Fruit fly (Drosophila melanogaster) whole organism, embryonic: ENCODE data around the gene Pif1A.

Experiments
- CG15073 ChIP-seq: fragments of 200-800 bp; sonication (Bioruptor generic); optimal IDR thresholded peaks from 2 replicates; lab custom pipeline; 2016; ENCODE audit warnings: missing biosample characterization, missing genetic modification characterization
- CG15514 ChIP-seq: fragments of 200-800 bp; sonication (Bioruptor generic); optimal IDR thresholded peaks from 3 replicates; lab custom pipeline; 2017; ENCODE audit warnings: missing biosample characterization, missing genetic modification characterization, mild to moderate bottlenecking, moderate library complexity, missing genetic modification reagents
- CG1602 ChIP-seq: fragments of 200-800 bp; sonication (Bioruptor generic); optimal IDR thresholded peaks from 3 replicates; lab custom pipeline; 2016; ENCODE audit warnings: missing biosample characterization, missing genetic modification characterization
- CG1603 ChIP-seq: fragments of 200-800 bp; sonication (Bioruptor generic); optimal IDR thresholded peaks from 2 replicates; lab custom pipeline; 2019; ENCODE audit warnings: missing biosample characterization, mild to moderate bottlenecking, missing genetic modification characterization, moderate library complexity
- CG17186 ChIP-seq: fragments of 200-800 bp; sonication (Bioruptor generic); optimal IDR thresholded peaks from 3 replicates; lab custom pipeline; 2017; ENCODE audit warnings: missing biosample characterization, missing genetic modification reagents, missing genetic modification characterization
- CG18619 ChIP-seq: fragments of 200-800 bp; sonication (Bioruptor generic); optimal IDR thresholded peaks from 3 replicates; lab custom pipeline; 2017; ENCODE audit warnings: missing biosample characterization, mild to moderate bottlenecking, missing genetic modification characterization
- CG2120 ChIP-seq: fragments of 200-800 bp; sonication (Bioruptor generic); optimal IDR thresholded peaks from 3 replicates; lab custom pipeline; 2016; ENCODE audit warnings: missing biosample characterization, missing genetic modification characterization
- CG32532 ChIP-seq: fragments of 200-800 bp; sonication (Bioruptor generic); IDR thresholded peaks from 2 replicates; pipeline ENCODE4 v1.3.6; 2022; ENCODE audit warnings: missing biosample characterization, missing genetic modification characterization
- CG34224 ChIP-seq: fragments of 200-800 bp; sonication (Bioruptor generic); IDR thresholded peaks from 3 replicates; pipeline ENCODE4 v1.3.6; 2022; ENCODE audit warnings: missing biosample characterization, missing genetic modification characterization; ENCODE audit not compliant: partially characterized antibody
- CG4282 ChIP-seq: fragments of 200-800 bp; sonication (Bioruptor generic); optimal IDR thresholded peaks from 2 replicates; lab custom pipeline; 2016; ENCODE audit warnings: missing biosample characterization, missing genetic modification characterization
- CG4617 ChIP-seq: fragments of 200-800 bp; sonication (Bioruptor generic); optimal IDR thresholded peaks from 3 replicates; lab custom pipeline; 2016; ENCODE audit warnings: missing biosample characterization, missing genetic modification characterization, borderline replicate concordance
- CG7745 ChIP-seq: fragments of 200-800 bp; sonication (Bioruptor generic); optimal IDR thresholded peaks from 2 replicates; lab custom pipeline; 2018; ENCODE audit warnings: missing biosample characterization, mild to moderate bottlenecking, missing genetic modification characterization, moderate library complexity
- CG8089 ChIP-seq: fragments of 200-800 bp; sonication (Bioruptor generic); optimal IDR thresholded peaks from 3 replicates; lab custom pipeline; 2016; ENCODE audit warnings: missing biosample characterization, missing genetic modification characterization
- Dp ChIP-seq: fragments of 200-800 bp; sonication (Bioruptor generic); optimal IDR thresholded peaks from 2 replicates; lab custom pipeline; 2018; ENCODE audit warnings: missing biosample characterization, mild to moderate bottlenecking, missing genetic modification characterization, moderate library complexity
- Dref ChIP-seq: fragments of 200-800 bp; sonication (Bioruptor generic); IDR thresholded peaks from 2 replicates; pipeline ENCODE4 v1.3.6; 2022; ENCODE audit warnings: missing biosample characterization, missing genetic modification characterization
- Elba2 ChIP-seq: fragments of 200-800 bp; sonication (Bioruptor generic); optimal IDR thresholded peaks from 3 replicates; lab custom pipeline; 2016; ENCODE audit warnings: missing biosample characterization, missing genetic modification characterization
- Ets65A ChIP-seq: fragments of 200-800 bp; sonication (Bioruptor generic); peaks from one replicate; lab custom pipeline; 2016; ENCODE audit warnings: missing biosample characterization, missing genetic modification characterization
- Ets97D ChIP-seq: fragments of 200-800 bp; sonication (Bioruptor generic); optimal IDR thresholded peaks from 3 replicates; lab custom pipeline; 2016; ENCODE audit warnings: missing biosample characterization, missing genetic modification characterization
- HmgD ChIP-seq: fragments of 200-800 bp; sonication (Bioruptor generic); optimal IDR thresholded peaks from 3 replicates; lab custom pipeline; 2016; ENCODE audit warnings: missing biosample characterization, missing genetic modification characterization
- HmgZ ChIP-seq: fragments of 200-800 bp; sonication (Bioruptor generic); optimal IDR thresholded peaks from 2 replicates; lab custom pipeline; 2018; ENCODE audit warnings: missing biosample characterization, mild to moderate bottlenecking, missing genetic modification characterization
- MBD-R2 ChIP-seq: fragments of 200-800 bp; sonication (Bioruptor generic); IDR thresholded peaks from 2 replicates; pipeline ENCODE4 v1.3.6; 2022; ENCODE audit warnings: missing biosample characterization, missing genetic modification characterization
- MESR4 ChIP-seq: fragments of 200-800 bp; sonication (Bioruptor generic); optimal IDR thresholded peaks from 2 replicates; lab custom pipeline; 2018; ENCODE audit warnings: missing biosample characterization, mild to moderate bottlenecking, missing genetic modification characterization, moderate library complexity
- Med ChIP-seq: fragments of 200-800 bp; sonication (Bioruptor generic); peaks from one replicate; lab custom pipeline; 2016; ENCODE audit warnings: missing biosample characterization, missing genetic modification characterization, mild to moderate bottlenecking, inconsistent platforms, moderate library complexity
- NfI ChIP-seq: fragments of 200-800 bp; sonication (Bioruptor generic); optimal IDR thresholded peaks from 3 replicates; lab custom pipeline; 2018; ENCODE audit warnings: missing biosample characterization, mild to moderate bottlenecking, missing genetic modification characterization, moderate library complexity
- Optix ChIP-seq: fragments of 200-800 bp; sonication (Bioruptor generic); IDR thresholded peaks from 3 replicates; pipeline ENCODE4 v1.3.6; 2022; ENCODE audit warnings: missing biosample characterization, missing genetic modification characterization
- Pdp1 ChIP-seq, 2 experiments: fragments of 200-800 bp; sonication (Bioruptor generic); optimal IDR thresholded peaks; 3 replicates each; lab custom pipeline; 2016; ENCODE audit warnings: missing biosample characterization in 2 of 2, missing genetic modification characterization in 2 of 2, mild to moderate bottlenecking in 1 of 2, moderate library complexity in 1 of 2
- ab ChIP-seq: fragments of 200-800 bp; sonication (Bioruptor generic); optimal IDR thresholded peaks from 2 replicates; lab custom pipeline; 2016; ENCODE audit warnings: missing biosample characterization, missing genetic modification characterization
- ap ChIP-seq: fragments of 200-800 bp; sonication (Bioruptor generic); IDR thresholded peaks from 2 replicates; pipeline ENCODE4 v1.3.6; 2022; ENCODE audit warnings: missing biosample characterization, missing genetic modification characterization
- crp ChIP-seq, 2 experiments: fragments of 200-800 bp; sonication (Bioruptor generic); optimal IDR thresholded peaks; 2 replicates in 1 of 2; 3 replicates in 1 of 2; lab custom pipeline; 2017; ENCODE audit warnings: missing biosample characterization in 2 of 2, missing genetic modification characterization in 2 of 2, mild to moderate bottlenecking in 1 of 2, moderate library complexity in 1 of 2
- fru ChIP-seq: fragments of >200 bp; optimal IDR thresholded peaks from 2 replicates; lab custom pipeline; 2017
- gfzf ChIP-seq: fragments of 200-800 bp; sonication (Bioruptor generic); optimal IDR thresholded peaks from 2 replicates; lab custom pipeline; 2016; ENCODE audit warnings: missing biosample characterization, mild to moderate bottlenecking, missing genetic modification characterization, moderate library complexity
- gsb ChIP-seq: fragments of 200-800 bp; sonication (Bioruptor generic); IDR thresholded peaks from 2 replicates; pipeline ENCODE4 v1.3.6; 2022; ENCODE audit warnings: missing biosample characterization, missing genetic modification characterization
- hbn ChIP-seq: fragments of 200-800 bp; sonication (Bioruptor generic); IDR thresholded peaks from 2 replicates; pipeline ENCODE4 v1.3.6; 2022; ENCODE audit warnings: missing biosample characterization, missing genetic modification characterization; ENCODE audit not compliant: partially characterized antibody
- insv ChIP-seq, 2 experiments: fragments of 200-800 bp; sonication (Bioruptor generic); optimal IDR thresholded peaks; 3 replicates each; lab custom pipeline; 2016 to 2018; ENCODE audit warnings: missing biosample characterization in 2 of 2, missing genetic modification characterization in 2 of 2
- kah ChIP-seq: fragments of 200-800 bp; sonication (Bioruptor generic); optimal IDR thresholded peaks from 2 replicates; lab custom pipeline; 2018; ENCODE audit warnings: missing biosample characterization, mild to moderate bottlenecking, missing genetic modification characterization
- pfk ChIP-seq: fragments of 200-800 bp; sonication (Bioruptor generic); optimal IDR thresholded peaks from 2 replicates; lab custom pipeline; 2018; ENCODE audit warnings: missing biosample characterization, mild to moderate bottlenecking, missing genetic modification characterization, moderate library complexity
- prd ChIP-seq, 3 experiments: fragments of >200 bp in 2 of 3; fragments of 200-800 bp in 1 of 3; sonication (Bioruptor generic) in 1 of 3; optimal IDR thresholded peaks in 2 of 3; IDR thresholded peaks in 1 of 3; 2 replicates in 2 of 3; 3 replicates in 1 of 3; pipeline versions ENCODE4 v1.3.6 to Lab custom; 2017 to 2022; ENCODE audit warnings: missing biosample characterization in 1 of 3, missing genetic modification characterization in 1 of 3
- pzg ChIP-seq: fragments of 200-800 bp; sonication (Bioruptor generic); optimal IDR thresholded peaks from 3 replicates; lab custom pipeline; 2018; ENCODE audit warnings: missing biosample characterization, mild to moderate bottlenecking, missing genetic modification characterization, moderate library complexity
- repo ChIP-seq: fragments of 200-800 bp; sonication (Bioruptor generic); optimal IDR thresholded peaks from 2 replicates; lab custom pipeline; 2016; ENCODE audit warnings: missing biosample characterization, missing genetic modification characterization
- row ChIP-seq: fragments of 200-800 bp; sonication (Bioruptor generic); IDR thresholded peaks from 3 replicates; pipeline ENCODE4 v1.3.6; 2022; ENCODE audit warnings: missing biosample characterization, missing genetic modification characterization
- sc ChIP-seq, 3 experiments: fragments of >200 bp in 2 of 3; fragments of 200-800 bp in 1 of 3; sonication (Bioruptor generic) in 1 of 3; optimal IDR thresholded peaks; 2 replicates in 2 of 3; 3 replicates in 1 of 3; lab custom pipeline; 2017; ENCODE audit warnings: mild to moderate bottlenecking in 1 of 3, missing biosample characterization in 1 of 3, missing genetic modification characterization in 1 of 3, missing genetic modification reagents in 1 of 3
- sens-2 ChIP-seq: fragments of 200-800 bp; sonication (Bioruptor generic); IDR thresholded peaks from 2 replicates; pipeline ENCODE4 v1.3.6; 2022; ENCODE audit warnings: missing biosample characterization, missing genetic modification characterization
- tio ChIP-seq: fragments of 200-800 bp; sonication (Bioruptor generic); optimal IDR thresholded peaks from 2 replicates; lab custom pipeline; 2017; ENCODE audit warnings: missing biosample characterization, missing genetic modification characterization, inconsistent platforms
- vfl ChIP-seq: fragments of 200-800 bp; sonication (Bioruptor generic); optimal IDR thresholded peaks from 2 replicates; lab custom pipeline; 2016; ENCODE audit warnings: missing biosample characterization, missing genetic modification characterization
- zen ChIP-seq: fragments of 200-800 bp; sonication (Bioruptor generic); optimal IDR thresholded peaks from 3 replicates; lab custom pipeline; 2018; ENCODE audit warnings: missing biosample characterization, mild to moderate bottlenecking, missing genetic modification characterization, moderate library complexity

Gene Pif1A

dm6 chr3R:8731597-8732263 lies 69.2 kb downstream of the Pif1A start, which contains the start of the genes M1BP and CG8202 (continued):
- TF ChIP-seq pfk (GFP tag; lab: Kevin White, UChicago) (no peak), NfI (peak; percentile 92), CG4282 (no peak), hbn (GFP tag; lab: Robert Waterston, UW) (no peak), ab (peak; percentile 50), prd (optimal IDR thresholded peaks at IDR 0.05; lab: Kevin White, UChicago) (no peak), prd (GFP tag; IDR thresholded peaks at IDR 0.05; lab: Robert Waterston, UW) (peak; percentile 89), Dref (GFP tag; lab: Robert Waterston, UW) (no peak), CG7745 (tag; lab: Kevin White, UChicago) (no peak), gfzf (GFP tag; lab: Kevin White, UChicago) (no peak), vfl (GFP tag; lab: Kevin White, UChicago) (peak; percentile 0), CG8089 (GFP tag; lab: Kevin White, UChicago) (peak; percentile 28), repo (no peak), CG17186 (GFP tag; lab: Kevin White, UChicago) (no peak), HmgZ (tag; lab: Kevin White, UChicago) (peak; percentile 56), CG15514 (peak; percentile 56), sens-2 (GFP tag; lab: Robert Waterston, UW) (no peak), gsb (GFP tag; lab: Robert Waterston, UW) (0 out of 2 replicates have a peak, but pooled peaks have one; percentile 37)
- TF ChIP-seq, all 482 proteins: peak for 329

- TF ChIP-seq Dref (GFP tag; lab: Robert Waterston, UW) (no peak), row (GFP tag; lab: Robert Waterston, UW) (peak; percentile 11; the same call in 1 of the 3 replicates), MBD-R2 (GFP tag; lab: Robert Waterston, UW) (peak; percentile 77), fru (lab: Kevin White, UChicago) (no peak), kah (GFP tag; lab: Kevin White, UChicago) (no peak), zen (tag; lab: Kevin White, UChicago) (no peak), CG1602 (GFP tag; lab: Kevin White, UChicago) (no peak), ap (GFP tag; lab: Robert Waterston, UW) (no peak), HmgD (GFP tag; lab: Kevin White, UChicago) (no peak), Optix (GFP tag; lab: Robert Waterston, UW) (no peak), crp (GFP tag; optimal IDR thresholded peaks at IDR 0.05; lab: Kevin White, UChicago) (peak in 1 of 2 experiments; percentile 79), CG34224 (GFP tag; lab: Robert Waterston, UW) (0 out of 3 replicates have a peak, but pooled peaks have one; percentile 16), Med (peak; percentile 28), CG15073 (GFP tag; lab: Kevin White, UChicago) (no peak), pzg (GFP tag; lab: Kevin White, UChicago) (peak; percentile 15), CG1603 (tag; lab: Kevin White, UChicago) (no peak)
- TF ChIP-seq, all 482 proteins: peak for 6
Measured at dm6 chr3R:8729542-8729941, 71.4 kb downstream of the Pif1A start, which contains the start of gene ranshi. Gene ranshi, minus strand, starts transcription at chr3R:8729693.

dm6 chr3R:8726632-8727031 lies 74.3 kb downstream of the Pif1A start, which contains the start of gene CG8159:
Gene CG8159, plus strand, starts transcription at chr3R:8726854.
- TF ChIP-seq Elba2 (peak; percentile 88), Ets97D (peak; percentile 35), CG32532 (GFP tag; lab: Robert Waterston, UW) (no peak), CG2120 (GFP tag; lab: Kevin White, UChicago) (peak; percentile 6), MESR4 (peak; percentile 8), pzg (GFP tag; lab: Kevin White, UChicago) (peak; percentile 44), Dp (peak; percentile 63), CG4617 (GFP tag; lab: Kevin White, UChicago) (peak; percentile 62), ap (GFP tag; lab: Robert Waterston, UW) (no peak), Ets65A (GFP tag; lab: Kevin White, UChicago) (peak; percentile 24), Pdp1 (GFP tag; optimal IDR thresholded peaks at IDR 0.05; lab: Kevin White, UChicago) (peak in 1 of 2 experiments; percentile 94), CG18619 (GFP tag; lab: Kevin White, UChicago) (no peak), insv (GFP tag; optimal IDR thresholded peaks at IDR 0.05; lab: Kevin White, UChicago) (peak in 1 of 2 experiments; percentile 90), sc (optimal IDR thresholded peaks at IDR 0.05; lab: Kevin White, UChicago) (no peak), sc (GFP tag; optimal IDR thresholded peaks at IDR 0.05; lab: Kevin White, UChicago) (no peak), tio (GFP tag; lab: Kevin White, UChicago) (no peak)
